Worm (Caenorhabditis elegans) whole organism, L2 larva: ENCODE data around the gene sodh-2.

Source experiments
- C34F6.9 ChIP-seq: fragments of 150-350 bp; optimal IDR thresholded peaks from 2 replicates; lab custom pipeline; 2014; ENCODE audit warnings: missing biosample characterization, missing genetic modification characterization
- F13H6.1 ChIP-seq: sonication (generic microtip); optimal IDR thresholded peaks from 2 replicates; lab custom pipeline; 2016; ENCODE audit warnings: missing genetic modification characterization, missing compliant biosample characterization
- R02D3.7 ChIP-seq: fragments of 150-350 bp; optimal IDR thresholded peaks from 2 replicates; lab custom pipeline; 2014; ENCODE audit warnings: missing biosample characterization, missing genetic modification characterization
- Y55F3AM.14 ChIP-seq: fragments of 200-800 bp; sonication (Bioruptor generic); optimal IDR thresholded peaks from 2 replicates; lab custom pipeline; 2018; ENCODE audit warnings: mild to moderate bottlenecking, missing genetic modification characterization, missing compliant biosample characterization
- ZK546.5 ChIP-seq: sonication (generic microtip); optimal IDR thresholded peaks from 2 replicates; lab custom pipeline; 2017; ENCODE audit warnings: missing biosample characterization, missing genetic modification characterization
- ama-1 ChIP-seq: fragments of 150-350 bp; optimal IDR thresholded peaks from 2 replicates; lab custom pipeline; 2018; ENCODE audit warnings: inconsistent platforms
- blmp-1 ChIP-seq: sonication (generic microtip); optimal IDR thresholded peaks from 2 replicates; lab custom pipeline; 2017; ENCODE audit warnings: missing genetic modification characterization, mild to moderate bottlenecking, missing compliant biosample characterization, antibody characterized with exemption, moderate library complexity; ENCODE audit not compliant: insufficient read depth
- ceh-16 ChIP-seq: fragments of 150-350 bp; optimal IDR thresholded peaks from 2 replicates; lab custom pipeline; 2014; ENCODE audit warnings: missing biosample characterization, missing genetic modification characterization
- ceh-82 ChIP-seq: fragments of 150-350 bp; optimal IDR thresholded peaks from 2 replicates; lab custom pipeline; 2014; ENCODE audit warnings: missing biosample characterization, missing genetic modification characterization
- crh-2 ChIP-seq: sonication (generic microtip); optimal IDR thresholded peaks from 2 replicates; lab custom pipeline; 2017; ENCODE audit warnings: missing biosample characterization, missing genetic modification characterization
- dmd-4 ChIP-seq: sonication (generic microtip); optimal IDR thresholded peaks from 2 replicates; lab custom pipeline; 2017; ENCODE audit warnings: missing biosample characterization, missing genetic modification characterization
- egl-27 ChIP-seq: sonication (generic microtip); optimal IDR thresholded peaks from 3 replicates; lab custom pipeline; 2017; ENCODE audit warnings: missing biosample characterization, missing genetic modification reagents, missing genetic modification characterization
- elt-1 ChIP-seq: fragments of 150-350 bp; optimal IDR thresholded peaks from 2 replicates; lab custom pipeline; 2014; ENCODE audit warnings: missing biosample characterization, missing genetic modification characterization
- elt-3 ChIP-seq: sonication (generic microtip); optimal IDR thresholded peaks from 2 replicates; lab custom pipeline; 2017; ENCODE audit warnings: missing biosample characterization, missing genetic modification characterization
- fos-1 ChIP-seq: fragments of 150-350 bp; optimal IDR thresholded peaks from 2 replicates; lab custom pipeline; 2014; ENCODE audit warnings: missing biosample characterization, missing genetic modification characterization
- gmeb-1 ChIP-seq: fragments of 150-350 bp; optimal IDR thresholded peaks from 2 replicates; lab custom pipeline; 2014; ENCODE audit warnings: missing biosample characterization, missing genetic modification characterization
- lin-11 ChIP-seq: fragments of 150-350 bp; sonication (generic microtip); optimal IDR thresholded peaks from 2 replicates; lab custom pipeline; 2014; ENCODE audit warnings: missing biosample characterization, missing genetic modification characterization, inconsistent platforms, mixed read lengths
- lin-13 ChIP-seq: fragments of 150-350 bp; optimal IDR thresholded peaks from 2 replicates; lab custom pipeline; 2014; ENCODE audit warnings: missing biosample characterization, missing genetic modification reagents, missing genetic modification characterization
- lin-39 ChIP-seq: fragments of 150-350 bp; optimal IDR thresholded peaks from 2 replicates; lab custom pipeline; 2014; ENCODE audit warnings: missing biosample characterization, missing genetic modification reagents, missing genetic modification characterization
- lsy-2 ChIP-seq, 2 experiments: fragments of 150-350 bp in 1 of 2; sonication (generic microtip) in 1 of 2; optimal IDR thresholded peaks; 2 replicates each; lab custom pipeline; 2014 to 2017; ENCODE audit warnings: missing biosample characterization in 2 of 2, missing genetic modification characterization in 2 of 2
- mab-5 ChIP-seq: fragments of 150-350 bp; optimal IDR thresholded peaks from 2 replicates; lab custom pipeline; 2014; ENCODE audit warnings: missing biosample characterization, missing genetic modification characterization
- mdl-1 ChIP-seq, 2 experiments: fragments of 150-350 bp in 1 of 2; sonication (generic microtip) in 1 of 2; optimal IDR thresholded peaks; 2 replicates each; lab custom pipeline; 2017; ENCODE audit warnings: missing biosample characterization in 2 of 2, missing genetic modification characterization in 2 of 2
- nhr-10 ChIP-seq: sonication (generic microtip); optimal IDR thresholded peaks from 2 replicates; lab custom pipeline; 2017; ENCODE audit warnings: missing biosample characterization, missing genetic modification characterization
- nhr-11 ChIP-seq: fragments of 150-350 bp; optimal IDR thresholded peaks from 2 replicates; lab custom pipeline; 2014; ENCODE audit warnings: missing biosample characterization, missing genetic modification characterization
- nhr-12 ChIP-seq: fragments of 150-350 bp; optimal IDR thresholded peaks from 2 replicates; lab custom pipeline; 2014; ENCODE audit warnings: missing biosample characterization, missing genetic modification characterization
- nhr-129 ChIP-seq: fragments of 150-350 bp; optimal IDR thresholded peaks from 2 replicates; lab custom pipeline; 2014; ENCODE audit warnings: missing biosample characterization, missing genetic modification characterization
- nhr-21 ChIP-seq: fragments of 150-350 bp; optimal IDR thresholded peaks from 2 replicates; lab custom pipeline; 2014; ENCODE audit warnings: missing biosample characterization, missing genetic modification characterization
- nhr-237 ChIP-seq: fragments of 150-350 bp; optimal IDR thresholded peaks from 2 replicates; lab custom pipeline; 2014; ENCODE audit warnings: missing biosample characterization, missing genetic modification characterization
- nhr-25 ChIP-seq: fragments of 150-350 bp; sonication (generic microtip); optimal IDR thresholded peaks from 3 replicates; lab custom pipeline; 2014; ENCODE audit warnings: missing biosample characterization, missing genetic modification characterization
- nhr-77 ChIP-seq: fragments of 150-350 bp; optimal IDR thresholded peaks from 2 replicates; lab custom pipeline; 2014; ENCODE audit warnings: missing biosample characterization, missing genetic modification characterization
- sem-4 ChIP-seq: fragments of 150-350 bp; optimal IDR thresholded peaks from 2 replicates; lab custom pipeline; 2014; ENCODE audit warnings: missing biosample characterization, missing genetic modification reagents, missing genetic modification characterization
- skn-1 ChIP-seq: sonication (generic microtip); optimal IDR thresholded peaks from 2 replicates; lab custom pipeline; 2017; ENCODE audit warnings: missing biosample characterization, missing genetic modification characterization
- sma-3 ChIP-seq: sonication (generic microtip); optimal IDR thresholded peaks from 2 replicates; lab custom pipeline; 2016; ENCODE audit warnings: missing genetic modification reagents, missing genetic modification characterization, missing compliant biosample characterization
- sma-9 ChIP-seq, 2 experiments: fragments of 150-350 bp in 1 of 2; sonication (generic microtip) in 1 of 2; optimal IDR thresholded peaks; 2 replicates each; lab custom pipeline; 2014 to 2016; ENCODE audit warnings: missing genetic modification characterization in 2 of 2, mild to moderate bottlenecking in 1 of 2, missing biosample characterization in 1 of 2, missing compliant biosample characterization in 1 of 2, missing genetic modification reagents in 1 of 2, moderate library complexity in 1 of 2
- snpc-4 ChIP-seq: fragments of 150-350 bp; optimal IDR thresholded peaks from 2 replicates; lab custom pipeline; 2014; ENCODE audit warnings: missing biosample characterization, missing genetic modification characterization
- unc-39 ChIP-seq: fragments of 150-350 bp; optimal IDR thresholded peaks from 2 replicates; lab custom pipeline; 2014; ENCODE audit warnings: missing biosample characterization, missing genetic modification characterization
- unc-55 ChIP-seq: fragments of 150-350 bp; sonication (generic microtip); optimal IDR thresholded peaks from 3 replicates; lab custom pipeline; 2014; ENCODE audit warnings: missing biosample characterization, missing genetic modification reagents, missing genetic modification characterization
- ztf-1 ChIP-seq: fragments of 200-800 bp; sonication (Bioruptor generic); conservative IDR thresholded peaks from 2 replicates; pipeline ENCODE4 v1.3.6; 2022; ENCODE audit warnings: missing genetic modification characterization, missing compliant biosample characterization
- ztf-4 ChIP-seq: fragments of 150-350 bp; optimal IDR thresholded peaks from 2 replicates; lab custom pipeline; 2014; ENCODE audit warnings: missing biosample characterization, missing genetic modification characterization

sodh-2 gene

ce11 chrV:11927346-11927745, 36.3 kb upstream of the sodh-2 start, which contains the start of gene osm-6:
TSS of gene osm-6 (minus strand) at chrV:11927446.
- no peak for TF ChIP-seq ama-1 (lab: Kevin White, UChicago)

DNA sequence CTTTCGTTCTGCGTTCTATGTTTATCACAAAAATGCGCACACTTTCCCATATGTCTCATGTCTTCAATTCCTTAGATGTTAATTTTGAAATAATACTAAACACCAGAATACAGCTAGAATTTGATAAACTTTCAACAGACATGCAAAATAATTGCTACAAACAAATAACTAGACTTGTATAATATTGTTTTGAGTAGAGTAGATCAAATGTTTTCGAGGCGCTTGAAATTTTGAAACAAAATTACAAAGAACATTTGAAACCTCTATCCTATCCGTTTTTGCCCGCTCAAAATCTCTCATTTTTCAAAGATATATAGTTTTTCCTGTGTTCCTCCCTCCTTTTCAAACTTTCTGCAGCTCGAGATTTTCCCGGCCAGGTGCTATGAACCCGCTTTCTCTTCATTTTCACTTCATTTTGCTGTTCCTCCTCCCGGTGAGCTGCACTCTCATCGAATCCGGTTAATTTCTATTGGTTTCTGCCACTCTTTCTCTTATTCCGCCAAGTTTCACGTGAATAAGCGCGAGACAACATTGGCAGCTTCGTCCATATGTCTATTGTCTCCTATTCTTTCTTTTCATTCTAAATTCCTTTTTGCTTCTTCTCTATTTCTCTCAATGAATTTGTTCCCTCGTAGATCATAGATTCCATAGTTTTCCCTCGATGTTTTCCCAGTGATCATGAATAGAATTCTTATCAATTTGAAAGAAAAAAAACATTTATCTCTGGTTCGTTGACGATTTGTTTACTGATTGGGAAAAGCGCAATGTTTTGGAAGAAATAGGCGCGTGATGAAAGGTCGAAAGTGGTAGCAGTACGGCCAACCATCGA, 30.9 kb upstream of the sodh-2 start:
- TF ChIP-seq sma-9 (GFP tag; optimal IDR thresholded peaks at IDR 0.05; lab: Kevin White, UChicago) (peak; percentile 49), sma-9 (tag; optimal IDR thresholded peaks at IDR 0.05; lab: Kevin White, UChicago) (no peak), crh-2 (tag; lab: Kevin White, UChicago) (peak; percentile 54), nhr-25 (tag; lab: Kevin White, UChicago) (no peak), egl-27 (tag; lab: Kevin White, UChicago) (no peak), nhr-11 (no peak), ztf-1 (no peak), nhr-77 (tag; lab: Kevin White, UChicago) (no peak), mab-5 (tag; lab: Kevin White, UChicago) (no peak), lin-39 (tag; lab: Kevin White, UChicago) (no peak), ztf-4 (no peak), nhr-10 (tag; lab: Kevin White, UChicago) (no peak), skn-1 (no peak), elt-3 (no peak), nhr-129 (tag; lab: Kevin White, UChicago) (peak; percentile 63), unc-55 (GFP tag; lab: Kevin White, UChicago) (peak; percentile 27), fos-1 (tag; lab: Kevin White, UChicago) (peak; percentile 9), C34F6.9 (tag; lab: Kevin White, UChicago) (peak; percentile 62), F13H6.1 (tag; lab: Kevin White, UChicago) (peak; percentile 42), lsy-2 (tag; optimal IDR thresholded peaks at IDR 0.05; lab: Kevin White, UChicago) (peak in 1 of 2 experiments; percentile 31), gmeb-1 (tag; lab: Kevin White, UChicago) (no peak), nhr-21 (tag; lab: Kevin White, UChicago) (no peak)
- TF ChIP-seq, all 48 proteins: peak for 8

DNA sequence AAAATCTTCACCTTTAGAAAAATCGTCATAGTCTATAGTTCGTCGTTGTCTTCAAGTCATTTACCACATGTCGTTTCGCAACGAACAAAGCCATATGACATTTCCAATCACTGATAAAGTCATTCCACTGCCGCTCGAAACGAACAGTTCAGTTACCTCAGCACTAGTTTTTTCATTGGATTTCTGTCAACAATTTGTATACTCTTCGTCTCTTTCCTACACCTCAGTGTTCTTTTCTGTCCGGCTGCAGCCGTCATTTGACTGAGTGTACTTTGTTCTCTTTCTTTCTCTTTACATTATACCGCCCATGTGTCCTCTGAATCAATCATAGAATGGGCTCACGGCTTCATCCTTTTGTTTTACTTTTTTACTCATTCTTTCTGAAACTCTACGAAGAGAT, 30.2 kb upstream of the sodh-2 start:
- TF ChIP-seq nhr-237 (tag; lab: Kevin White, UChicago): no peak
- no peak for TF ChIP-seq gmeb-1 (tag; lab: Kevin White, UChicago)
- TF ChIP-seq snpc-4 (tag; lab: Kevin White, UChicago): peak; percentile 24
- no peak for TF ChIP-seq blmp-1 (tag; lab: Kevin White, UChicago)
- no peak for TF ChIP-seq nhr-77 (tag; lab: Kevin White, UChicago)
- TF ChIP-seq Y55F3AM.14 (GFP tag; lab: Kevin White, UChicago): peak; percentile 25
- no peak for TF ChIP-seq elt-3
- no peak for TF ChIP-seq R02D3.7
- no peak for TF ChIP-seq ceh-82
- TF ChIP-seq nhr-12 (tag; lab: Kevin White, UChicago): no peak
- TF ChIP-seq unc-39: no peak
- peak; percentile 68 for TF ChIP-seq nhr-129 (tag; lab: Kevin White, UChicago)
- no peak for TF ChIP-seq nhr-11
- TF ChIP-seq C34F6.9 (tag; lab: Kevin White, UChicago): peak; percentile 36
- peak; percentile 37 for TF ChIP-seq nhr-21 (tag; lab: Kevin White, UChicago)
- peak; percentile 81 for TF ChIP-seq unc-55 (GFP tag; lab: Kevin White, UChicago)
- TF ChIP-seq sem-4: peak; percentile 29
- TF ChIP-seq elt-1: no peak
- TF ChIP-seq lin-11: no peak
- TF ChIP-seq lin-39 (tag; lab: Kevin White, UChicago): no peak
- no peak for TF ChIP-seq skn-1
- TF ChIP-seq crh-2 (tag; lab: Kevin White, UChicago): peak; percentile 27
- TF ChIP-seq dmd-4 (tag; lab: Kevin White, UChicago): no peak
- TF ChIP-seq nhr-25 (tag; lab: Kevin White, UChicago): peak; percentile 33
- TF ChIP-seq lsy-2 (tag; optimal IDR thresholded peaks at IDR 0.05; lab: Kevin White, UChicago): peak in 1 of 2 experiments; percentile 41
- TF ChIP-seq ztf-1: no peak
- peak; percentile 49 for TF ChIP-seq F13H6.1 (tag; lab: Kevin White, UChicago)
- peak; percentile 39 for TF ChIP-seq fos-1 (tag; lab: Kevin White, UChicago)
- TF ChIP-seq ceh-16: no peak
- TF ChIP-seq sma-9 (GFP tag; optimal IDR thresholded peaks at IDR 0.05; lab: Kevin White, UChicago): peak; percentile 40
- no peak for TF ChIP-seq sma-9 (tag; optimal IDR thresholded peaks at IDR 0.05; lab: Kevin White, UChicago)
- no peak for TF ChIP-seq nhr-10 (tag; lab: Kevin White, UChicago)
- no peak for TF ChIP-seq ZK546.5 (tag; lab: Kevin White, UChicago)
- peak; percentile 38 for TF ChIP-seq sma-3 (GFP tag; lab: Kevin White, UChicago)
- no peak for TF ChIP-seq mdl-1 (tag; optimal IDR thresholded peaks at IDR 0.05; lab: Kevin White, UChicago)
- TF ChIP-seq mab-5 (tag; lab: Kevin White, UChicago): no peak
- no peak for TF ChIP-seq lin-13 (GFP tag; lab: Kevin White, UChicago)
